Fruit fly (Drosophila melanogaster) whole organism, embryonic: ENCODE measurements around the gene kirre.

Experiments
- Abd-B ChIP-seq: fragments of 200-800 bp; sonication (Bioruptor generic); optimal IDR thresholded peaks from 2 replicates; lab custom pipeline; 2018; ENCODE audit warnings: missing biosample characterization, mild to moderate bottlenecking, missing genetic modification characterization, moderate library complexity
- Blimp-1 ChIP-seq: fragments of 200-800 bp; sonication (Bioruptor generic); optimal IDR thresholded peaks from 3 replicates; lab custom pipeline; 2018; ENCODE audit warnings: missing biosample characterization, missing genetic modification characterization, mild to moderate bottlenecking, moderate library complexity, missing genetic modification reagents
- CG10654 ChIP-seq: fragments of 200-800 bp; sonication (Bioruptor generic); optimal IDR thresholded peaks from 2 replicates; lab custom pipeline; 2016; ENCODE audit warnings: missing biosample characterization, missing genetic modification characterization
- CG11093 ChIP-seq: fragments of 200-800 bp; sonication (Bioruptor generic); IDR thresholded peaks from 3 replicates; pipeline ENCODE4 v1.3.6; 2022; ENCODE audit warnings: missing biosample characterization, missing genetic modification characterization
- CG13287 ChIP-seq: fragments of 200-800 bp; sonication (Bioruptor generic); IDR thresholded peaks from 2 replicates; pipeline ENCODE4 v1.3.6; 2022; ENCODE audit warnings: missing biosample characterization, missing genetic modification characterization; ENCODE audit not compliant: partially characterized antibody
- CG13894 ChIP-seq: fragments of 200-800 bp; sonication (Bioruptor generic); optimal IDR thresholded peaks from 3 replicates; lab custom pipeline; 2018; ENCODE audit warnings: missing biosample characterization, mild to moderate bottlenecking, missing genetic modification characterization, moderate library complexity
- CG14441 ChIP-seq: fragments of 200-800 bp; sonication (Bioruptor generic); IDR thresholded peaks from 2 replicates; pipeline ENCODE4 v1.3.6; 2022; ENCODE audit warnings: missing biosample characterization, missing genetic modification characterization
- CG15011 ChIP-seq: fragments of 200-800 bp; sonication (Bioruptor generic); optimal IDR thresholded peaks from 3 replicates; lab custom pipeline; 2018; ENCODE audit warnings: missing biosample characterization, mild to moderate bottlenecking, missing genetic modification characterization
- CG15514 ChIP-seq: fragments of 200-800 bp; sonication (Bioruptor generic); optimal IDR thresholded peaks from 3 replicates; lab custom pipeline; 2017; ENCODE audit warnings: missing biosample characterization, missing genetic modification characterization, mild to moderate bottlenecking, moderate library complexity, missing genetic modification reagents
- CG16813 ChIP-seq: fragments of 200-800 bp; sonication (Bioruptor generic); IDR thresholded peaks from 3 replicates; pipeline ENCODE4 v1.3.6; 2022; ENCODE audit warnings: missing biosample characterization, missing genetic modification characterization; ENCODE audit not compliant: partially characterized antibody
- CG16863 ChIP-seq: fragments of 200-800 bp; sonication (Bioruptor generic); optimal IDR thresholded peaks from 3 replicates; lab custom pipeline; 2016; ENCODE audit warnings: missing biosample characterization, missing genetic modification characterization
- CG17612 ChIP-seq: fragments of 200-800 bp; sonication (Bioruptor generic); IDR thresholded peaks from 2 replicates; pipeline ENCODE4 v1.3.6; 2022; ENCODE audit warnings: missing biosample characterization, missing genetic modification characterization
- CG1792 ChIP-seq: fragments of 200-800 bp; sonication (Bioruptor generic); optimal IDR thresholded peaks from 2 replicates; lab custom pipeline; 2016; ENCODE audit warnings: missing biosample characterization, missing genetic modification characterization
- CG18262 ChIP-seq: fragments of 200-800 bp; optimal IDR thresholded peaks from 3 replicates; lab custom pipeline; 2019; ENCODE audit warnings: missing biosample characterization, mild to moderate bottlenecking, missing genetic modification characterization, moderate library complexity
- CG2116 ChIP-seq: fragments of 200-800 bp; sonication (Bioruptor generic); optimal IDR thresholded peaks from 3 replicates; lab custom pipeline; 2018; ENCODE audit warnings: missing biosample characterization, mild to moderate bottlenecking, missing genetic modification characterization
- CG34376 ChIP-seq: fragments of 200-800 bp; sonication (Bioruptor generic); optimal IDR thresholded peaks from 2 replicates; lab custom pipeline; 2018; ENCODE audit warnings: missing biosample characterization, mild to moderate bottlenecking, missing genetic modification characterization
- CG4617 ChIP-seq: fragments of 200-800 bp; sonication (Bioruptor generic); optimal IDR thresholded peaks from 3 replicates; lab custom pipeline; 2016; ENCODE audit warnings: missing biosample characterization, missing genetic modification characterization, borderline replicate concordance
- CG6791 ChIP-seq: fragments of 200-800 bp; sonication (Bioruptor generic); IDR thresholded peaks from 3 replicates; pipeline ENCODE4 v1.3.6; 2022; ENCODE audit warnings: missing biosample characterization, missing genetic modification characterization; ENCODE audit not compliant: partially characterized antibody
- Camta ChIP-seq: fragments of 200-800 bp; sonication (Bioruptor generic); optimal IDR thresholded peaks from 2 replicates; lab custom pipeline; 2016; ENCODE audit warnings: missing biosample characterization, missing genetic modification characterization
- Chrac-16 ChIP-seq: fragments of 200-800 bp; sonication (Bioruptor generic); optimal IDR thresholded peaks from 3 replicates; lab custom pipeline; 2016; ENCODE audit warnings: missing biosample characterization, missing genetic modification characterization
- CoRest ChIP-seq: fragments of 200-800 bp; sonication (Bioruptor generic); optimal IDR thresholded peaks from 3 replicates; lab custom pipeline; 2018; ENCODE audit warnings: missing biosample characterization, mild to moderate bottlenecking, missing genetic modification characterization, moderate library complexity
- Dll ChIP-seq: fragments of 200-800 bp; sonication (Bioruptor generic); IDR thresholded peaks from 4 replicates; pipeline ENCODE4 v1.3.6; 2022; ENCODE audit warnings: missing biosample characterization, missing genetic modification characterization; ENCODE audit not compliant: partially characterized antibody
- Fer1 ChIP-seq: fragments of 200-800 bp; sonication (Bioruptor generic); optimal IDR thresholded peaks from 2 replicates; lab custom pipeline; 2017; ENCODE audit warnings: missing biosample characterization, mild to moderate bottlenecking, missing genetic modification characterization
- HLH4C ChIP-seq: fragments of 200-800 bp; sonication (Bioruptor generic); IDR thresholded peaks from 3 replicates; pipeline ENCODE4 v1.3.6; 2022; ENCODE audit warnings: missing biosample characterization, missing genetic modification characterization; ENCODE audit not compliant: partially characterized antibody
- Hmx ChIP-seq: fragments of 200-800 bp; sonication (Bioruptor generic); optimal IDR thresholded peaks from 2 replicates; lab custom pipeline; 2016; ENCODE audit warnings: missing biosample characterization, missing genetic modification characterization
- Hr78 ChIP-seq, 2 experiments: fragments of 200-800 bp in 1 of 2; fragments of >200 bp in 1 of 2; sonication (Bioruptor generic) in 1 of 2; optimal IDR thresholded peaks; 2 replicates each; lab custom pipeline; 2017 to 2019; ENCODE audit warnings: missing biosample characterization in 2 of 2, missing genetic modification characterization in 2 of 2, mild to moderate bottlenecking in 1 of 2, moderate library complexity in 1 of 2
- Hsf ChIP-seq: fragments of 200-800 bp; sonication (Bioruptor generic); optimal IDR thresholded peaks from 3 replicates; lab custom pipeline; 2016; ENCODE audit warnings: missing biosample characterization, missing genetic modification characterization
- Meics ChIP-seq: fragments of 200-800 bp; sonication (Bioruptor generic); optimal IDR thresholded peaks from 2 replicates; lab custom pipeline; 2017; ENCODE audit warnings: missing biosample characterization, mild to moderate bottlenecking, missing genetic modification characterization
- PHDP ChIP-seq: fragments of 200-800 bp; sonication (Bioruptor generic); optimal IDR thresholded peaks from 3 replicates; lab custom pipeline; 2018; ENCODE audit warnings: missing biosample characterization, mild to moderate bottlenecking, missing genetic modification characterization, moderate library complexity
- Pdp1 ChIP-seq, 2 experiments: fragments of 200-800 bp; sonication (Bioruptor generic); optimal IDR thresholded peaks; 3 replicates each; lab custom pipeline; 2016; ENCODE audit warnings: missing biosample characterization in 2 of 2, missing genetic modification characterization in 2 of 2, mild to moderate bottlenecking in 1 of 2, moderate library complexity in 1 of 2
- Sry-δ ChIP-seq: fragments of 200-800 bp; sonication (Bioruptor generic); optimal IDR thresholded peaks from 2 replicates; lab custom pipeline; 2016; ENCODE audit warnings: missing biosample characterization, missing genetic modification characterization
- amos ChIP-seq: fragments of 200-800 bp; sonication (Bioruptor generic); IDR thresholded peaks from 2 replicates; pipeline ENCODE4 v1.3.6; 2022; ENCODE audit warnings: missing biosample characterization, missing genetic modification characterization; ENCODE audit not compliant: partially characterized antibody
- ara ChIP-seq: fragments of 200-800 bp; sonication (Bioruptor generic); IDR thresholded peaks from 2 replicates; pipeline ENCODE4 v1.3.6; 2022; ENCODE audit warnings: missing biosample characterization, missing genetic modification characterization
- ato ChIP-seq: fragments of 200-800 bp; sonication (Bioruptor generic); IDR thresholded peaks from 2 replicates; pipeline ENCODE4 v1.3.6; 2022; ENCODE audit warnings: missing biosample characterization, missing genetic modification characterization; ENCODE audit not compliant: partially characterized antibody
- az2 ChIP-seq: fragments of 200-800 bp; sonication (Bioruptor generic); optimal IDR thresholded peaks from 3 replicates; lab custom pipeline; 2016; ENCODE audit warnings: missing biosample characterization, missing genetic modification characterization
- chinmo ChIP-seq: fragments of 200-800 bp; sonication (Bioruptor generic); IDR thresholded peaks from 4 replicates; pipeline ENCODE4 v1.3.6; 2022; ENCODE audit warnings: missing biosample characterization, missing genetic modification characterization; ENCODE audit not compliant: partially characterized antibody
- chn ChIP-seq: fragments of 200-800 bp; sonication (Bioruptor generic); optimal IDR thresholded peaks from 2 replicates; lab custom pipeline; 2016; ENCODE audit warnings: missing biosample characterization, missing genetic modification characterization
- crp ChIP-seq, 2 experiments: fragments of 200-800 bp; sonication (Bioruptor generic); optimal IDR thresholded peaks; 2 replicates in 1 of 2; 3 replicates in 1 of 2; lab custom pipeline; 2017; ENCODE audit warnings: missing biosample characterization in 2 of 2, missing genetic modification characterization in 2 of 2, mild to moderate bottlenecking in 1 of 2, moderate library complexity in 1 of 2
- danr ChIP-seq: fragments of 200-800 bp; sonication (Bioruptor generic); IDR thresholded peaks from 2 replicates; pipeline ENCODE4 v1.3.6; 2022; ENCODE audit warnings: missing biosample characterization, missing genetic modification characterization
- dmrt99B ChIP-seq: fragments of 200-800 bp; sonication (Bioruptor generic); optimal IDR thresholded peaks from 2 replicates; lab custom pipeline; 2018; ENCODE audit warnings: missing biosample characterization, mild to moderate bottlenecking, missing genetic modification characterization, moderate library complexity
- esg ChIP-seq: fragments of 200-800 bp; sonication (Bioruptor generic); conservative IDR thresholded peaks from 2 replicates; pipeline ENCODE4 v1.3.6; 2022; ENCODE audit warnings: missing biosample characterization, missing genetic modification characterization
- eve ChIP-seq, 2 experiments: fragments of >200 bp; optimal IDR thresholded peaks; 2 replicates each; lab custom pipeline; 2017; ENCODE audit warnings: missing biosample characterization in 2 of 2, missing genetic modification characterization in 2 of 2
- ewg ChIP-seq: fragments of 200-800 bp; sonication (Bioruptor generic); optimal IDR thresholded peaks from 3 replicates; lab custom pipeline; 2017; ENCODE audit warnings: mild to moderate bottlenecking, missing biosample characterization, missing genetic modification reagents, missing genetic modification characterization
- exex ChIP-seq: fragments of 200-800 bp; sonication (Bioruptor generic); optimal IDR thresholded peaks from 4 replicates; lab custom pipeline; 2018; ENCODE audit warnings: missing biosample characterization, mild to moderate bottlenecking, missing genetic modification characterization, moderate library complexity
- kni ChIP-seq: fragments of 200-800 bp; sonication (Bioruptor generic); optimal IDR thresholded peaks from 3 replicates; lab custom pipeline; 2017; ENCODE audit warnings: mild to moderate bottlenecking, missing biosample characterization, missing genetic modification reagents, missing genetic modification characterization
- nerfin-2 ChIP-seq: fragments of 200-800 bp; sonication (Bioruptor generic); IDR thresholded peaks from 2 replicates; pipeline ENCODE4 v1.3.6; 2022; ENCODE audit warnings: missing biosample characterization, missing genetic modification characterization; ENCODE audit not compliant: partially characterized antibody
- odd ChIP-seq: fragments of 200-800 bp; sonication (Bioruptor generic); optimal IDR thresholded peaks from 2 replicates; lab custom pipeline; 2017; ENCODE audit warnings: missing biosample characterization, mild to moderate bottlenecking, missing genetic modification characterization
- sr ChIP-seq: fragments of 200-800 bp; sonication (Bioruptor generic); IDR thresholded peaks from 3 replicates; pipeline ENCODE4 v1.3.6; 2022; ENCODE audit warnings: missing biosample characterization, missing genetic modification characterization
- ssp ChIP-seq: fragments of 200-800 bp; sonication (Bioruptor generic); IDR thresholded peaks from 2 replicates; pipeline ENCODE4 v1.3.6; 2022; ENCODE audit warnings: missing biosample characterization, missing genetic modification characterization

The kirre gene

DNA sequence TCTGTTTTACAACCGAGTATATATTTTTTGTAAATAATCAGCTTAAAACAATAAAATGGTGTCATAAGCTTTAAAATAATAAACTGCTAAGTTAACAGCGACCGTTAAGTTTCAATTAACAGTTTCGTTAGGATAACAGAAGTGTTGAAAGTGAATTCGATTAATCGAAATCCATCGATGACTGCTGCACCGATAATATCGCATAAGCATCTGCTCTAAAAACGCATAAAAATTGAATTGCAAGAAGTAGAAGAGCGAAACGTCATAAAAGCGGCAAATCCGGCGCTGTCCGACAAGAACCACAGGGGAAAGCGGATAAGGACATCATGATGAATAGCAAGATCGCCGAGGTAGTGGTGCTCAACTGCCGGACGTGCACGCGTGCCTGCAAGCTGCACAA is 12.7 kb upstream of the kirre start, which contains the start of gene dwg:
dwg (plus strand) TSS at position 193 of the 400 bp plus-strand sequence.
- TF ChIP-seq CG13287 (GFP tag; lab: Robert Waterston, UW) (peak; percentile 88), nerfin-2 (GFP tag; lab: Robert Waterston, UW) (peak; percentile 61), Hsf (GFP tag; lab: Kevin White, UChicago) (no peak), CG1792 (GFP tag; lab: Kevin White, UChicago) (no peak), amos (GFP tag; lab: Robert Waterston, UW) (peak; percentile 89), odd (GFP tag; lab: Kevin White, UChicago) (no peak), danr (GFP tag; lab: Robert Waterston, UW) (no peak), crp (GFP tag; optimal IDR thresholded peaks at IDR 0.05; lab: Kevin White, UChicago) (peak in 1 of 2 experiments; percentile 32), CG6791 (GFP tag; lab: Robert Waterston, UW) (peak; percentile 87), CG14441 (GFP tag; lab: Robert Waterston, UW) (no peak), CG18262 (no peak), CG2116 (GFP tag; lab: Kevin White, UChicago) (peak; percentile 38), Pdp1 (GFP tag; optimal IDR thresholded peaks at IDR 0.05; lab: Kevin White, UChicago) (no peak), az2 (no peak), Blimp-1 (GFP tag; lab: Kevin White, UChicago) (peak; percentile 75), Hmx (no peak), CG11093 (no peak), ato (GFP tag; lab: Robert Waterston, UW) (peak; percentile 68), CG10654 (GFP tag; lab: Kevin White, UChicago) (no peak), Meics (GFP tag; lab: Kevin White, UChicago) (no peak), Hr78 (GFP tag; optimal IDR thresholded peaks at IDR 0.05; lab: Kevin White, UChicago) (no peak), CG34376 (GFP tag; lab: Kevin White, UChicago) (no peak), Fer1 (GFP tag; lab: Kevin White, UChicago) (no peak), CG16863 (GFP tag; lab: Kevin White, UChicago) (no peak), HLH4C (peak; percentile 82), Dll (GFP tag; lab: Robert Waterston, UW) (peak; percentile 83), dmrt99B (tag; lab: Kevin White, UChicago) (no peak), kni (GFP tag; lab: Kevin White, UChicago) (no peak), Abd-B (peak; percentile 38), CoRest (tag; lab: Kevin White, UChicago) (no peak), chinmo (GFP tag; lab: Robert Waterston, UW) (peak; percentile 95; the same call in 3 of the 4 replicates), chn (GFP tag; lab: Kevin White, UChicago) (no peak), Chrac-16 (no peak), Camta (no peak), eve (GFP tag; optimal IDR thresholded peaks at IDR 0.05; lab: Kevin White, UChicago) (no peak), exex (no peak), CG15011 (no peak), CG13894 (tag; lab: Kevin White, UChicago) (no peak), sr (GFP tag; lab: Robert Waterston, UW) (no peak), CG17612 (GFP tag; lab: Robert Waterston, UW) (no peak), CG4617 (peak; percentile 56), PHDP (tag; lab: Kevin White, UChicago) (no peak), CG16813 (GFP tag; lab: Robert Waterston, UW) (peak; percentile 72), esg (GFP tag; lab: Robert Waterston, UW) (no peak), ewg (GFP tag; lab: Kevin White, UChicago) (no peak), ssp (GFP tag; lab: Robert Waterston, UW) (no peak), Sry-δ (peak; percentile 79), ara (no peak), CG15514 (GFP tag; lab: Kevin White, UChicago) (peak; percentile 57)
